Worm (Caenorhabditis elegans) whole organism, young adult: Measurements from ENCODE around the gene Y40B10A.5.

Experiments used
- B0336.3 ChIP-seq: fragments of 200-800 bp; sonication (Bioruptor generic); IDR thresholded peaks from 2 replicates; pipeline ENCODE4 v1.3.6; 2022; ENCODE audit warnings: missing genetic modification characterization, missing compliant biosample characterization
- D2030.7 ChIP-seq: fragments of 200-800 bp; sonication (Bioruptor generic); IDR thresholded peaks from 2 replicates; pipeline ENCODE4 v1.3.6; 2022; ENCODE audit warnings: missing genetic modification reagents, missing genetic modification characterization, missing compliant biosample characterization
- F23B12.7 ChIP-seq: sonication (generic microtip); optimal IDR thresholded peaks from 2 replicates; lab custom pipeline; 2017; ENCODE audit warnings: missing genetic modification characterization, mild to moderate bottlenecking, missing compliant biosample characterization, antibody characterized with exemption, moderate library complexity; ENCODE audit not compliant: insufficient read depth
- F33H1.4 ChIP-seq: fragments of 200-800 bp; sonication (Bioruptor generic); IDR thresholded peaks from 2 replicates; pipeline ENCODE4 v1.3.6; 2022; ENCODE audit warnings: missing genetic modification reagents, missing genetic modification characterization, missing compliant biosample characterization
- F52B5.7 ChIP-seq: sonication (generic microtip); optimal IDR thresholded peaks from 2 replicates; lab custom pipeline; 2016; ENCODE audit warnings: mild to moderate bottlenecking, missing genetic modification characterization, missing compliant biosample characterization
- F57A8.1 ChIP-seq: fragments of 200-800 bp; sonication (Bioruptor generic); optimal IDR thresholded peaks from 2 replicates; lab custom pipeline; 2018; ENCODE audit warnings: mild to moderate bottlenecking, missing genetic modification characterization, moderate library complexity, missing compliant biosample characterization
- K11D2.4 ChIP-seq: fragments of 200-800 bp; sonication (Bioruptor generic); IDR thresholded peaks from 2 replicates; pipeline ENCODE4 v1.3.6; 2022; ENCODE audit warnings: missing genetic modification reagents, missing genetic modification characterization, missing compliant biosample characterization
- K12H6.12 ChIP-seq: fragments of 200-800 bp; sonication (Bioruptor generic); optimal IDR thresholded peaks from 2 replicates; lab custom pipeline; 2018; ENCODE audit warnings: mild to moderate bottlenecking, missing genetic modification characterization, missing compliant biosample characterization
- T26A5.8 ChIP-seq: sonication (generic microtip); optimal IDR thresholded peaks from 2 replicates; lab custom pipeline; 2016; ENCODE audit warnings: missing genetic modification characterization, missing compliant biosample characterization
- Y67H2A.10 ChIP-seq: fragments of 200-800 bp; sonication (Bioruptor generic); conservative IDR thresholded peaks from 2 replicates; pipeline ENCODE4 v1.3.6; 2022; ENCODE audit warnings: missing genetic modification reagents, missing genetic modification characterization, missing compliant biosample characterization
- atf-7 ChIP-seq: sonication (generic microtip); optimal IDR thresholded peaks from 2 replicates; lab custom pipeline; 2017; ENCODE audit warnings: mild to moderate bottlenecking, missing genetic modification characterization, missing compliant biosample characterization
- athp-1 ChIP-seq: sonication (generic microtip); optimal IDR thresholded peaks from 2 replicates; lab custom pipeline; 2017; ENCODE audit warnings: mild to moderate bottlenecking, missing genetic modification characterization, missing compliant biosample characterization
- bed-2 ChIP-seq: fragments of 200-800 bp; sonication (Bioruptor generic); IDR thresholded peaks from 2 replicates; pipeline ENCODE4 v1.3.6; 2022; ENCODE audit warnings: missing genetic modification reagents, missing genetic modification characterization, missing compliant biosample characterization
- ccch-3 ChIP-seq: fragments of 200-800 bp; sonication (Bioruptor generic); optimal IDR thresholded peaks from 2 replicates; lab custom pipeline; 2018; ENCODE audit warnings: mild to moderate bottlenecking, missing genetic modification characterization, missing compliant biosample characterization
- cebp-2 ChIP-seq: fragments of 200-800 bp; sonication (Bioruptor generic); IDR thresholded peaks from 2 replicates; pipeline ENCODE4 v1.3.6; 2022; ENCODE audit warnings: missing genetic modification characterization, missing compliant biosample characterization
- dox-1 ChIP-seq: fragments of 200-800 bp; sonication (Bioruptor generic); IDR thresholded peaks from 2 replicates; pipeline ENCODE4 v1.3.6; 2022; ENCODE audit warnings: missing genetic modification reagents, missing genetic modification characterization, missing compliant biosample characterization
- dpff-1 ChIP-seq: sonication (generic microtip); optimal IDR thresholded peaks from 2 replicates; lab custom pipeline; 2017; ENCODE audit warnings: mild to moderate bottlenecking, missing genetic modification characterization, missing compliant biosample characterization
- egl-18 ChIP-seq: fragments of 200-800 bp; sonication (Bioruptor generic); IDR thresholded peaks from 2 replicates; pipeline ENCODE4 v1.3.6; 2022; ENCODE audit warnings: missing genetic modification reagents, missing genetic modification characterization, missing compliant biosample characterization
- fkh-3 ChIP-seq: sonication (generic microtip); optimal IDR thresholded peaks from 2 replicates; lab custom pipeline; 2016; ENCODE audit warnings: mild to moderate bottlenecking, missing genetic modification characterization, missing compliant biosample characterization
- him-1 ChIP-seq: sonication (generic microtip); optimal IDR thresholded peaks from 2 replicates; lab custom pipeline; 2016; ENCODE audit warnings: missing genotype, missing genetic modification reagents, missing genetic modification characterization, missing compliant biosample characterization
- hrde-1 ChIP-seq: sonication (generic microtip); optimal IDR thresholded peaks from 2 replicates; lab custom pipeline; 2016; ENCODE audit warnings: missing genetic modification characterization, mild to moderate bottlenecking, missing compliant biosample characterization, moderate library complexity, missing genotype, missing genetic modification reagents, borderline replicate concordance
- lag-1 ChIP-seq: fragments of 200-800 bp; sonication (Bioruptor generic); IDR thresholded peaks from 2 replicates; pipeline ENCODE4 v1.3.6; 2022; ENCODE audit warnings: missing genetic modification reagents, missing genetic modification characterization, missing compliant biosample characterization
- lin-26 ChIP-seq: fragments of 200-800 bp; sonication (Bioruptor generic); IDR thresholded peaks from 2 replicates; pipeline ENCODE4 v1.3.6; 2022; ENCODE audit warnings: missing genetic modification reagents, missing genetic modification characterization, missing compliant biosample characterization
- lsl-1 ChIP-seq: fragments of 200-800 bp; sonication (Bioruptor generic); optimal IDR thresholded peaks from 2 replicates; lab custom pipeline; 2018; ENCODE audit warnings: mild to moderate bottlenecking, missing genetic modification characterization, moderate library complexity, missing compliant biosample characterization
- madf-3 ChIP-seq: fragments of 200-800 bp; sonication (Bioruptor generic); IDR thresholded peaks from 2 replicates; pipeline ENCODE4 v1.3.6; 2022; ENCODE audit warnings: missing genetic modification reagents, missing genetic modification characterization, missing compliant biosample characterization
- madf-6 ChIP-seq: fragments of 200-800 bp; sonication (Bioruptor generic); IDR thresholded peaks from 2 replicates; pipeline ENCODE4 v1.3.6; 2022; ENCODE audit warnings: missing genetic modification reagents, missing genetic modification characterization, missing compliant biosample characterization
- mes-4 ChIP-seq: sonication (generic microtip); optimal IDR thresholded peaks from 2 replicates; lab custom pipeline; 2016; ENCODE audit warnings: missing genotype, missing genetic modification characterization, missing compliant biosample characterization
- mxl-1 ChIP-seq: sonication (generic microtip); optimal IDR thresholded peaks from 2 replicates; lab custom pipeline; 2016; ENCODE audit warnings: missing genetic modification characterization, missing compliant biosample characterization
- nfya-2 ChIP-seq: fragments of 200-800 bp; sonication (Bioruptor generic); IDR thresholded peaks from 2 replicates; pipeline ENCODE4 v1.3.6; 2022; ENCODE audit warnings: missing genetic modification reagents, missing genetic modification characterization, missing compliant biosample characterization
- nfyb-1 ChIP-seq: fragments of 200-800 bp; sonication (Bioruptor generic); IDR thresholded peaks from 2 replicates; pipeline ENCODE4 v1.3.6; 2022; ENCODE audit warnings: missing genetic modification reagents, missing genetic modification characterization, missing compliant biosample characterization
- nhr-90 ChIP-seq: sonication (generic microtip); optimal IDR thresholded peaks from 2 replicates; lab custom pipeline; 2016; ENCODE audit warnings: missing genotype, mild to moderate bottlenecking, missing genetic modification characterization, missing compliant biosample characterization
- rec-8 ChIP-seq, 2 experiments: sonication (generic microtip); optimal IDR thresholded peaks; 2 replicates each; lab custom pipeline; 2016; ENCODE audit warnings: mild to moderate bottlenecking in 2 of 2, missing genetic modification characterization in 2 of 2, missing genetic modification reagents in 2 of 2, missing genotype in 2 of 2, missing biosample characterization in 1 of 2, missing compliant biosample characterization in 1 of 2, moderate library complexity in 1 of 2
- rpc-1 ChIP-seq, 2 experiments: fragments of 150-350 bp in 1 of 2; sonication (generic microtip) in 1 of 2; optimal IDR thresholded peaks; 2 replicates each; lab custom pipeline; 2014 to 2018; ENCODE audit warnings: missing biosample characterization in 1 of 2, missing genetic modification characterization in 1 of 2, missing genetic modification reagents in 1 of 2, missing genotype in 1 of 2
- sdz-38 ChIP-seq: sonication (generic microtip); optimal IDR thresholded peaks from 2 replicates; lab custom pipeline; 2016; ENCODE audit warnings: missing genotype, missing genetic modification characterization, missing compliant biosample characterization
- snpc-1.3 ChIP-seq: sonication (generic microtip); optimal IDR thresholded peaks from 2 replicates; lab custom pipeline; 2017; ENCODE audit warnings: missing genetic modification characterization, mild to moderate bottlenecking, missing compliant biosample characterization, antibody characterized with exemption, moderate library complexity, missing genotype, missing genetic modification reagents; ENCODE audit not compliant: insufficient read depth
- somi-1 ChIP-seq: fragments of 200-800 bp; sonication (Bioruptor generic); optimal IDR thresholded peaks from 2 replicates; lab custom pipeline; 2018; ENCODE audit warnings: mild to moderate bottlenecking, missing genetic modification characterization, missing compliant biosample characterization
- tbp1 ChIP-seq: fragments of 200-800 bp; sonication (Bioruptor generic); optimal IDR thresholded peaks from 2 replicates; lab custom pipeline; 2018; ENCODE audit warnings: mild to moderate bottlenecking, missing genetic modification characterization, missing compliant biosample characterization
- zfh-2 ChIP-seq: fragments of 200-800 bp; sonication (Bioruptor generic); conservative IDR thresholded peaks from 2 replicates; pipeline ENCODE4 v1.3.6; 2022; ENCODE audit warnings: missing genetic modification reagents, missing genetic modification characterization, missing compliant biosample characterization
- ztf-25 ChIP-seq: fragments of 200-800 bp; sonication (Bioruptor generic); IDR thresholded peaks from 2 replicates; pipeline ENCODE4 v1.3.6; 2022; ENCODE audit warnings: missing genetic modification reagents, missing genetic modification characterization, missing compliant biosample characterization
- ztf-28 ChIP-seq: fragments of 200-800 bp; sonication (Bioruptor generic); IDR thresholded peaks from 2 replicates; pipeline ENCODE4 v1.3.6; 2022; ENCODE audit warnings: missing genetic modification reagents, missing genetic modification characterization, missing compliant biosample characterization

Gene Y40B10A.5

DNA sequence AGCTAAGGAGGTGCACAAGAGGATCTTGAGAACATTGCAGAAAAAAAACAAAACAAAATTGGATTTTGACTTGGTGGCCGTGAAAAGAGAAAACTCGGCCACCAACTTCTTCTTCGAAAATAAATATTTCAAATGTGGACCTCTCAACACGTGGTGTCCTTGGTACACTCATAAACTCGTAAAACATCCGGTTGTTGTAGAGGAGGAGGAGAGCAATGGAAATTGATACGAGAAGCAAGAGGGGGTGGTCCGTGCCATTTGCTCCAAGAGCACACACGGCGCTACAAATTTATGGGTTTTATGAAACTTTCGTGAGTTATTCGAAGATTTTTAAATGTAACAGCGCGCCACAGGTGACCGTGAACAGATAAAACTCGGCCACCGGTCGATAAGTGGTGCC lies 36.0 kb upstream of the Y40B10A.5 start:
- TF ChIP-seq F52B5.7 (tag; lab: Kevin White, UChicago) (no peak), ztf-25 (GFP tag; lab: Robert Waterston, UW) (no peak), ztf-28 (GFP tag; lab: Robert Waterston, UW) (no peak), T26A5.8 (tag; lab: Kevin White, UChicago) (no peak), lag-1 (GFP tag; lab: Robert Waterston, UW) (no peak), fkh-3 (tag; lab: Kevin White, UChicago) (no peak), hrde-1 (tag; lab: Kevin White, UChicago) (no peak), ccch-3 (GFP tag; lab: Kevin White, UChicago) (no peak), nhr-90 (tag; lab: Kevin White, UChicago) (no peak), K11D2.4 (GFP tag; lab: Robert Waterston, UW) (no peak), dox-1 (GFP tag; lab: Robert Waterston, UW) (no peak), K12H6.12 (tag; lab: Kevin White, UChicago) (no peak), lsl-1 (GFP tag; lab: Kevin White, UChicago) (no peak), nfya-2 (GFP tag; lab: Robert Waterston, UW) (no peak), sdz-38 (tag; lab: Kevin White, UChicago) (no peak)
- TF ChIP-seq, all 124 proteins: peak for 0

ce11 chrV:2081269-2081668 lies 35.4 kb upstream of the Y40B10A.5 start:
- TF ChIP-seq athp-1 (tag; lab: Kevin White, UChicago) (no peak), mes-4 (no peak), F52B5.7 (tag; lab: Kevin White, UChicago) (no peak), lsl-1 (GFP tag; lab: Kevin White, UChicago) (no peak), rpc-1 (optimal IDR thresholded peaks at IDR 0.05; lab: Kevin White, UChicago) (no peak), rpc-1 (tag; optimal IDR thresholded peaks at IDR 0.05; lab: Kevin White, UChicago) (no peak), F23B12.7 (no peak), him-1 (tag; lab: Kevin White, UChicago) (no peak)

DNA sequence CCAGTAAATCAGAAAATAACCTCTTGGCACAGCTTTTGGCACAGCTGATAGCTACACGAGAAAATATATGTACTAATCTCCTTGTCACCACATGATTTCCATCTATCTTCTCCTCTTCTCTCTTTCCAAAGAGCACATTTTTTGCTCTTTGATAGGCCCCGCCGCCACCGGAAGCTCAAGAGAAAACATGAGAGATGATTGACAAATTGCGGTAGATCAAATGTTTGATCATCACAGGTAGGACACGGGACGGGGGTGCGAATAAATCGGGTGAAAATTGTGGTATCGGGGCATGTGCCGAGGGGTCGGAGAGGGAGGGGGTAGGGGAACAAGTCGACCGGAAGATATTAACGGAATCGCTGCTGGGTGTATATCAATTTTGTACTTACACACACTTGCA lies 30.2 kb upstream of the Y40B10A.5 start:
- TF ChIP-seq ztf-28 (GFP tag; lab: Robert Waterston, UW) (no peak), rpc-1 (optimal IDR thresholded peaks at IDR 0.05; lab: Kevin White, UChicago) (no peak), rpc-1 (tag; optimal IDR thresholded peaks at IDR 0.05; lab: Kevin White, UChicago) (no peak), zfh-2 (GFP tag; lab: Robert Waterston, UW) (peak; percentile 44; the same call in 1 of the 2 replicates), dox-1 (GFP tag; lab: Robert Waterston, UW) (no peak), somi-1 (GFP tag; lab: Kevin White, UChicago) (peak; percentile 36), B0336.3 (GFP tag; lab: Robert Waterston, UW) (no peak)

- TF ChIP-seq Y67H2A.10 (no peak), bed-2 (GFP tag; lab: Robert Waterston, UW) (no peak), atf-7 (tag; lab: Kevin White, UChicago) (no peak), egl-18 (no peak), cebp-2 (GFP tag; lab: Robert Waterston, UW) (no peak), dpff-1 (tag; lab: Kevin White, UChicago) (no peak), nfyb-1 (GFP tag; lab: Robert Waterston, UW) (no peak)
Observed at ce11 chrV:2072807-2073206, 27.0 kb upstream of the Y40B10A.5 start, which contains the start of gene Y40B10A.9. Y40B10A.9 (minus strand) TSS chrV:2072907.

DNA sequence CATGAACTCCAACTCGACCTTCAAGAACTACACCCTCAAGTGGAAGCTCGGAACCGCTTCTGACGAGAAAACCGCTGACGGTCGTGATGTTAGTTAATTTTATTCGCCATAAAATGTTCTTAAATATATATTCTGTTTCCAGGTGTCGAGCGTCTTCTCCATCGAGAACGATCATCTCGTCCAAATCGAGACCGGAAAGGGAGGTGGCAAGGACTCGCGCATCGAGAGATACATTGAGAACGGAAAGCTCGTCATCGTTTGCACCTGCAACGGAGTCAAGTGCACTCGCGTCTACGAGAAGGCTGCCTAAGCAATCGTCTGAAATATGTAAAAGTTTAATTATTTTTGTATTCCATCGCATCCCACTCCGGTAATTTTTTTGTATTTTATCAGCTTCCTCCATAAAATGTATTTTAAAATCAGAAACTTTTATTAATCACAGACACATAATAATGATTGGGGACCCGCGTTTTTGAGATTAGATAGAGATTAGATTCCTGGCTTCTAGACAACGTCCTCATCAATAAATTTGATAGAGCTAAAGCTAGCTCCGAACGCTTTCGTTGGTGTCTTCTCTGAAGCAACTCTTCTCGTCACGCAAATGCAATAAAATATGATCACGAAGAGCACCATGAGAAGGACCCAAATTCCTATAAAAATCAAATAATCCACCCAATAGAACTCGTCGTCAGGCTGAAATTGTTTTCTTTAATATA lies 23.0 kb upstream of the Y40B10A.5 start:
- TF ChIP-seq dox-1 (GFP tag; lab: Robert Waterston, UW), result peak; percentile 32; the same call in 1 of the 2 replicates
- TF ChIP-seq D2030.7 (GFP tag; lab: Robert Waterston, UW), result no peak
- peak; percentile 8 for TF ChIP-seq mxl-1 (tag; lab: Kevin White, UChicago)
- no peak for TF ChIP-seq rec-8 (tag; optimal IDR thresholded peaks at IDR 0.05; lab: Kevin White, UChicago)
- peak; percentile 8 for TF ChIP-seq tbp1 (GFP tag; lab: Kevin White, UChicago)
- peak; percentile 50 for TF ChIP-seq madf-6
- no peak for TF ChIP-seq F57A8.1 (GFP tag; lab: Kevin White, UChicago)
- TF ChIP-seq lin-26 (GFP tag; lab: Robert Waterston, UW), result peak; percentile 7; the same call in 1 of the 2 replicates
- TF ChIP-seq madf-3 (GFP tag; lab: Robert Waterston, UW), result peak; percentile 52; the same call in 1 of the 2 replicates
- peak; percentile 28 for TF ChIP-seq snpc-1.3 (tag; lab: Kevin White, UChicago)
- 0 out of 2 replicates have a peak, but pooled peaks have one; percentile 7 for TF ChIP-seq F33H1.4 (GFP tag; lab: Robert Waterston, UW)
